Fruit fly (Drosophila melanogaster) whole organism, embryonic: ENCODE results near the gene SMC1.
A peak's percentile ranks its signal among the peaks of the same experiment; 100 is the strongest.

Source experiments
- BtbVII ChIP-seq: fragments of 200-800 bp; sonication (Bioruptor generic); optimal IDR thresholded peaks from 3 replicates; lab custom pipeline; 2017; ENCODE audit warnings: missing biosample characterization, mild to moderate bottlenecking, missing genetic modification characterization
- Bteb2 ChIP-seq: fragments of 200-800 bp; sonication (Bioruptor generic); optimal IDR thresholded peaks from 2 replicates; lab custom pipeline; 2016; ENCODE audit warnings: missing biosample characterization, missing genetic modification characterization
- CG10147 ChIP-seq: fragments of 200-800 bp; sonication (Bioruptor generic); optimal IDR thresholded peaks from 2 replicates; lab custom pipeline; 2019; ENCODE audit warnings: missing biosample characterization, mild to moderate bottlenecking, missing genetic modification characterization, moderate library complexity
- CG10543 ChIP-seq: fragments of 200-800 bp; sonication (Bioruptor generic); optimal IDR thresholded peaks from 3 replicates; lab custom pipeline; 2017; ENCODE audit warnings: missing biosample characterization, mild to moderate bottlenecking, missing genetic modification characterization, moderate library complexity
- CG10979 ChIP-seq: fragments of 200-800 bp; sonication (Bioruptor generic); optimal IDR thresholded peaks from 2 replicates; lab custom pipeline; 2018; ENCODE audit warnings: missing biosample characterization, mild to moderate bottlenecking, missing genetic modification characterization, moderate library complexity
- CG12391 ChIP-seq: fragments of 200-800 bp; sonication (Bioruptor generic); optimal IDR thresholded peaks from 3 replicates; lab custom pipeline; 2018; ENCODE audit warnings: missing biosample characterization, mild to moderate bottlenecking, missing genetic modification characterization, moderate library complexity
- CG13123 ChIP-seq: fragments of 200-800 bp; sonication (Bioruptor generic); optimal IDR thresholded peaks from 2 replicates; lab custom pipeline; 2016; ENCODE audit warnings: missing biosample characterization, missing genetic modification characterization
- CG14710 ChIP-seq: fragments of 200-800 bp; sonication (Bioruptor generic); optimal IDR thresholded peaks from 3 replicates; lab custom pipeline; 2019; ENCODE audit warnings: missing biosample characterization, mild to moderate bottlenecking, missing genetic modification characterization, moderate library complexity
- CG1603 ChIP-seq: fragments of 200-800 bp; sonication (Bioruptor generic); optimal IDR thresholded peaks from 2 replicates; lab custom pipeline; 2019; ENCODE audit warnings: missing biosample characterization, mild to moderate bottlenecking, missing genetic modification characterization, moderate library complexity
- CG17359 ChIP-seq: fragments of 200-800 bp; sonication (Bioruptor generic); optimal IDR thresholded peaks from 3 replicates; lab custom pipeline; 2018; ENCODE audit warnings: missing biosample characterization, mild to moderate bottlenecking, missing genetic modification characterization, moderate library complexity
- CG17385 ChIP-seq: fragments of 200-800 bp; sonication (Bioruptor generic); optimal IDR thresholded peaks from 3 replicates; lab custom pipeline; 2018; ENCODE audit warnings: missing biosample characterization, mild to moderate bottlenecking, missing genetic modification characterization
- CG18599 ChIP-seq: fragments of 200-800 bp; sonication (Bioruptor generic); optimal IDR thresholded peaks from 3 replicates; lab custom pipeline; 2017; ENCODE audit warnings: missing biosample characterization, missing genetic modification characterization, mild to moderate bottlenecking, moderate library complexity, missing genetic modification reagents
- CG31365 ChIP-seq: fragments of 200-800 bp; sonication (Bioruptor generic); optimal IDR thresholded peaks from 2 replicates; lab custom pipeline; 2018; ENCODE audit warnings: missing biosample characterization, mild to moderate bottlenecking, missing genetic modification characterization
- CG3847 ChIP-seq: fragments of 200-800 bp; sonication (Bioruptor generic); IDR thresholded peaks from 2 replicates; pipeline ENCODE4 v1.3.6; 2022; ENCODE audit warnings: missing biosample characterization, missing genetic modification characterization
- CG42726 ChIP-seq: fragments of 200-800 bp; sonication (Bioruptor generic); IDR thresholded peaks from 2 replicates; pipeline ENCODE4 v1.3.6; 2022; ENCODE audit warnings: missing biosample characterization, missing genetic modification characterization; ENCODE audit not compliant: partially characterized antibody
- CG4328 ChIP-seq: fragments of 200-800 bp; sonication (Bioruptor generic); optimal IDR thresholded peaks from 3 replicates; lab custom pipeline; 2017; ENCODE audit warnings: missing biosample characterization, missing genetic modification reagents, missing genetic modification characterization
- CG4730 ChIP-seq: fragments of 200-800 bp; sonication (Bioruptor generic); IDR thresholded peaks from 2 replicates; pipeline ENCODE4 v1.3.6; 2022; ENCODE audit warnings: missing biosample characterization, missing genetic modification characterization
- CG4820 ChIP-seq: fragments of 200-800 bp; sonication (Bioruptor generic); optimal IDR thresholded peaks from 3 replicates; lab custom pipeline; 2016; ENCODE audit warnings: missing biosample characterization, missing genetic modification characterization
- CG6254 ChIP-seq: fragments of 200-800 bp; sonication (Bioruptor generic); optimal IDR thresholded peaks from 3 replicates; lab custom pipeline; 2017; ENCODE audit warnings: mild to moderate bottlenecking, missing biosample characterization, missing genetic modification reagents, missing genetic modification characterization
- CG6791 ChIP-seq: fragments of 200-800 bp; sonication (Bioruptor generic); IDR thresholded peaks from 3 replicates; pipeline ENCODE4 v1.3.6; 2022; ENCODE audit warnings: missing biosample characterization, missing genetic modification characterization; ENCODE audit not compliant: partially characterized antibody
- CG6813 ChIP-seq: fragments of 200-800 bp; sonication (Bioruptor generic); optimal IDR thresholded peaks from 2 replicates; lab custom pipeline; 2017; ENCODE audit warnings: missing biosample characterization, missing genetic modification characterization, mild to moderate bottlenecking, moderate library complexity, missing genetic modification reagents
- CG9817 ChIP-seq: fragments of 200-800 bp; sonication (Bioruptor generic); optimal IDR thresholded peaks from 2 replicates; lab custom pipeline; 2018; ENCODE audit warnings: missing biosample characterization, mild to moderate bottlenecking, missing genetic modification characterization, moderate library complexity
- Chrac-16 ChIP-seq: fragments of 200-800 bp; sonication (Bioruptor generic); optimal IDR thresholded peaks from 3 replicates; lab custom pipeline; 2016; ENCODE audit warnings: missing biosample characterization, missing genetic modification characterization
- Dek ChIP-seq: fragments of 200-800 bp; sonication (Bioruptor generic); optimal IDR thresholded peaks from 3 replicates; lab custom pipeline; 2019; ENCODE audit warnings: missing biosample characterization, mild to moderate bottlenecking, missing genetic modification characterization, moderate library complexity
- Ets97D ChIP-seq: fragments of 200-800 bp; sonication (Bioruptor generic); optimal IDR thresholded peaks from 3 replicates; lab custom pipeline; 2016; ENCODE audit warnings: missing biosample characterization, missing genetic modification characterization
- Hr51 ChIP-seq, 2 experiments: fragments of 200-800 bp; sonication (Bioruptor generic); optimal IDR thresholded peaks; 2 replicates in 1 of 2; 3 replicates in 1 of 2; lab custom pipeline; 2016 to 2018; ENCODE audit warnings: missing biosample characterization in 2 of 2, missing genetic modification characterization in 2 of 2, mild to moderate bottlenecking in 1 of 2, moderate library complexity in 1 of 2
- Hsf ChIP-seq: fragments of 200-800 bp; sonication (Bioruptor generic); optimal IDR thresholded peaks from 3 replicates; lab custom pipeline; 2016; ENCODE audit warnings: missing biosample characterization, missing genetic modification characterization
- Max ChIP-seq: fragments of 200-800 bp; sonication (Bioruptor generic); optimal IDR thresholded peaks from 2 replicates; lab custom pipeline; 2016; ENCODE audit warnings: missing biosample characterization, mild to moderate bottlenecking, missing genetic modification characterization
- Meics ChIP-seq: fragments of 200-800 bp; sonication (Bioruptor generic); optimal IDR thresholded peaks from 2 replicates; lab custom pipeline; 2017; ENCODE audit warnings: missing biosample characterization, mild to moderate bottlenecking, missing genetic modification characterization
- Rfx ChIP-seq: fragments of 200-800 bp; sonication (Bioruptor generic); IDR thresholded peaks from 2 replicates; pipeline ENCODE4 v1.3.6; 2022; ENCODE audit warnings: missing biosample characterization, missing genetic modification characterization
- Six4 ChIP-seq: fragments of 200-800 bp; sonication (Bioruptor generic); optimal IDR thresholded peaks from 2 replicates; lab custom pipeline; 2016; ENCODE audit warnings: missing biosample characterization, missing genetic modification characterization
- Sox102F ChIP-seq: fragments of 200-800 bp; sonication (Bioruptor generic); optimal IDR thresholded peaks from 2 replicates; lab custom pipeline; 2018; ENCODE audit warnings: missing biosample characterization, mild to moderate bottlenecking, missing genetic modification characterization, moderate library complexity
- Taf1 ChIP-seq: fragments of 200-800 bp; sonication (Bioruptor generic); IDR thresholded peaks from 2 replicates; pipeline ENCODE4 v1.3.6; 2022; ENCODE audit warnings: missing biosample characterization, missing genetic modification characterization
- Trl ChIP-seq, 3 experiments: fragments of >200 bp in 2 of 3; fragments of 200-800 bp in 1 of 3; sonication (Bioruptor generic) in 1 of 3; optimal IDR thresholded peaks; 2 replicates in 1 of 3; 3 replicates in 2 of 3; lab custom pipeline; 2016 to 2017; ENCODE audit warnings: missing biosample characterization in 1 of 3, missing genetic modification characterization in 1 of 3
- bsh ChIP-seq, 2 experiments: fragments of 200-800 bp; sonication (Bioruptor generic); optimal IDR thresholded peaks; 2 replicates each; lab custom pipeline; 2017 to 2018; ENCODE audit warnings: mild to moderate bottlenecking in 2 of 2, missing biosample characterization in 2 of 2, missing genetic modification characterization in 2 of 2, moderate library complexity in 1 of 2
- ems ChIP-seq: fragments of 200-800 bp; sonication (Bioruptor generic); optimal IDR thresholded peaks from 3 replicates; lab custom pipeline; 2016; ENCODE audit warnings: missing biosample characterization, missing genetic modification characterization
- fd96Cb ChIP-seq: fragments of 200-800 bp; sonication (Bioruptor generic); optimal IDR thresholded peaks from 2 replicates; lab custom pipeline; 2018; ENCODE audit warnings: missing biosample characterization, mild to moderate bottlenecking, missing genetic modification characterization, moderate library complexity
- gsb-n ChIP-seq: fragments of 200-800 bp; sonication (Bioruptor generic); optimal IDR thresholded peaks from 3 replicates; lab custom pipeline; 2018; ENCODE audit warnings: missing biosample characterization, mild to moderate bottlenecking, missing genetic modification characterization
- mam ChIP-seq: fragments of 200-800 bp; sonication (Bioruptor generic); optimal IDR thresholded peaks from 3 replicates; lab custom pipeline; 2016; ENCODE audit warnings: missing biosample characterization, missing genetic modification characterization
- nmo ChIP-seq: fragments of 200-800 bp; sonication (Bioruptor generic); optimal IDR thresholded peaks from 2 replicates; lab custom pipeline; 2018; ENCODE audit warnings: missing biosample characterization, mild to moderate bottlenecking, missing genetic modification characterization, moderate library complexity
- odd ChIP-seq: fragments of 200-800 bp; sonication (Bioruptor generic); optimal IDR thresholded peaks from 2 replicates; lab custom pipeline; 2017; ENCODE audit warnings: missing biosample characterization, mild to moderate bottlenecking, missing genetic modification characterization
- phol ChIP-seq: fragments of 200-800 bp; sonication (Bioruptor generic); optimal IDR thresholded peaks from 3 replicates; lab custom pipeline; 2018; ENCODE audit warnings: missing biosample characterization, mild to moderate bottlenecking, missing genetic modification characterization, moderate library complexity
- pita ChIP-seq: fragments of 200-800 bp; sonication (Bioruptor generic); optimal IDR thresholded peaks from 2 replicates; lab custom pipeline; 2017; ENCODE audit warnings: missing biosample characterization, mild to moderate bottlenecking, missing genetic modification characterization
- sisA ChIP-seq: fragments of 200-800 bp; sonication (Bioruptor generic); IDR thresholded peaks from 2 replicates; pipeline ENCODE4 v1.3.6; 2022; ENCODE audit warnings: missing biosample characterization, missing genetic modification characterization
- stwl ChIP-seq: fragments of 200-800 bp; sonication (Bioruptor generic); optimal IDR thresholded peaks from 3 replicates; lab custom pipeline; 2018; ENCODE audit warnings: missing biosample characterization, mild to moderate bottlenecking, missing genetic modification characterization, moderate library complexity
- tap ChIP-seq: fragments of 200-800 bp; optimal IDR thresholded peaks from 3 replicates; lab custom pipeline; 2019; ENCODE audit warnings: missing biosample characterization, mild to moderate bottlenecking, missing genetic modification characterization, moderate library complexity
- tll ChIP-seq, 2 experiments: fragments of 200-800 bp in 1 of 2; fragments of >200 bp in 1 of 2; sonication (Bioruptor generic) in 1 of 2; optimal IDR thresholded peaks; 2 replicates each; lab custom pipeline; 2017 to 2019; ENCODE audit warnings: missing biosample characterization in 2 of 2, missing genetic modification characterization in 2 of 2, mild to moderate bottlenecking in 1 of 2, moderate library complexity in 1 of 2
- wor ChIP-seq: fragments of 200-800 bp; sonication (Bioruptor generic); IDR thresholded peaks from 2 replicates; pipeline ENCODE4 v1.3.6; 2022; ENCODE audit warnings: missing biosample characterization, missing genetic modification characterization

Gene SMC1

DNA sequence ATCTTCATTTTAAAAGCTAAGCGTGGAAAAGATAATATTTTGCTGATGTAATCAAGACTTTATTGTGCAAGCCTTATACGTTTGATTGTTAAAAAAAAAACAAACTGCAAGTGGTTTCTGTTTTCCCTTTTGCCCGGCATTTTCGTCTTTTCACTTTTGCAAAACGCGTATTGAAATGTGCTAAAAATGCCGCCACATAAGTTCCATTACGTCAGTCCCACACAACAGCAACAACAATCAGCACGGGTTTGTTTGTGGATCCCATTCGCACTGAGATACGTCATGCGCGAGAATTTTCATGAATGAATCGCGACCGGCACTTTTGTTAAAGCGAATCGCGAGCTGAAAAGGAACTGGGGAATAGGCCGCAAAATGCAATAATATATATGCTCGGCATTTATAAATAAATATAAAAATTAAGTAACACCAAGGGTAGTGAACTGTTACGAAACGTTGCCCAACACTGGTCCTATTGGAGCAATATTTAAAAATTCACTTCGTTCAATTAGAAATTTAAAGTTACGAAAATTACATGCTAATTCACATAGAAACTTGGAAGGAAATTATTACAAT, 48.1 kb downstream of the SMC1 start (continued):
- TF ChIP-seq tll (GFP tag; optimal IDR thresholded peaks at IDR 0.05; lab: Kevin White, UChicago) (no peak), ems (GFP tag; lab: Kevin White, UChicago) (peak; percentile 65), CG42726 (GFP tag; lab: Robert Waterston, UW) (no peak), CG13123 (GFP tag; lab: Kevin White, UChicago) (peak; percentile 8), Chrac-16 (peak; percentile 34), Rfx (GFP tag; lab: Robert Waterston, UW) (no peak), CG4328 (GFP tag; lab: Kevin White, UChicago) (peak; percentile 37), CG10147 (GFP tag; lab: Kevin White, UChicago) (peak; percentile 30), CG12391 (tag; lab: Kevin White, UChicago) (peak; percentile 57), CG10543 (GFP tag; lab: Kevin White, UChicago) (peak; percentile 4), gsb-n (peak; percentile 3), stwl (tag; lab: Kevin White, UChicago) (peak; percentile 62), CG14710 (tag; lab: Kevin White, UChicago) (peak; percentile 17), CG6791 (GFP tag; lab: Robert Waterston, UW) (no peak), odd (peak; percentile 6), Trl (optimal IDR thresholded peaks at IDR 0.05; lab: Kevin White, UChicago) (no peak), Trl (GFP tag; optimal IDR thresholded peaks at IDR 0.05; lab: Kevin White, UChicago) (peak; percentile 16), pita (peak; percentile 24), bsh (GFP tag; optimal IDR thresholded peaks at IDR 0.05; lab: Kevin White, UChicago) (peak; percentile 24 to 57), fd96Cb (tag; lab: Kevin White, UChicago) (peak; percentile 1), Hr51 (GFP tag; optimal IDR thresholded peaks at IDR 0.05; lab: Kevin White, UChicago) (peak; percentile 10 to 58), Ets97D (GFP tag; lab: Kevin White, UChicago) (peak; percentile 22), Six4 (GFP tag; lab: Kevin White, UChicago) (peak; percentile 43), CG1603 (tag; lab: Kevin White, UChicago) (peak; percentile 52), mam (GFP tag; lab: Kevin White, UChicago) (peak; percentile 24), CG4730 (GFP tag; lab: Robert Waterston, UW) (no peak), tap (tag; lab: Kevin White, UChicago) (peak; percentile 47), Bteb2 (GFP tag; lab: Kevin White, UChicago) (peak; percentile 45), sisA (GFP tag; lab: Robert Waterston, UW) (no peak), phol (tag; lab: Kevin White, UChicago) (peak; percentile 21), CG4820 (GFP tag; lab: Kevin White, UChicago) (peak; percentile 53), CG17385 (GFP tag; lab: Kevin White, UChicago) (peak; percentile 75), Taf1 (GFP tag; lab: Robert Waterston, UW) (no peak), CG6813 (GFP tag; lab: Kevin White, UChicago) (peak; percentile 25), Hsf (GFP tag; lab: Kevin White, UChicago) (peak; percentile 51), Max (GFP tag; lab: Kevin White, UChicago) (peak; percentile 41), BtbVII (GFP tag; lab: Kevin White, UChicago) (peak; percentile 64), CG9817 (tag; lab: Kevin White, UChicago) (peak; percentile 7), CG6254 (peak; percentile 40), Meics (GFP tag; lab: Kevin White, UChicago) (peak; percentile 28), Dek (tag; lab: Kevin White, UChicago) (peak; percentile 11), CG10979 (tag; lab: Kevin White, UChicago) (peak; percentile 55), nmo (peak; percentile 13), CG3847 (GFP tag; lab: Robert Waterston, UW) (no peak), wor (GFP tag; lab: Robert Waterston, UW) (no peak), CG17359 (tag; lab: Kevin White, UChicago) (peak; percentile 65), CG18599 (GFP tag; lab: Kevin White, UChicago) (peak; percentile 76), Sox102F (GFP tag; lab: Kevin White, UChicago) (peak; percentile 60), CG31365 (tag; lab: Kevin White, UChicago) (peak; percentile 36)
